Worm (Caenorhabditis elegans) whole organism, dauer: ENCODE results near the gene plpp-1.2.

Source experiments
- unc-62 ChIP-seq: sonication (generic microtip); optimal IDR thresholded peaks from 2 replicates; lab custom pipeline; 2017; ENCODE audit warnings: missing biosample characterization, missing genetic modification reagents, missing genetic modification characterization

plpp-1.2 gene

DNA sequence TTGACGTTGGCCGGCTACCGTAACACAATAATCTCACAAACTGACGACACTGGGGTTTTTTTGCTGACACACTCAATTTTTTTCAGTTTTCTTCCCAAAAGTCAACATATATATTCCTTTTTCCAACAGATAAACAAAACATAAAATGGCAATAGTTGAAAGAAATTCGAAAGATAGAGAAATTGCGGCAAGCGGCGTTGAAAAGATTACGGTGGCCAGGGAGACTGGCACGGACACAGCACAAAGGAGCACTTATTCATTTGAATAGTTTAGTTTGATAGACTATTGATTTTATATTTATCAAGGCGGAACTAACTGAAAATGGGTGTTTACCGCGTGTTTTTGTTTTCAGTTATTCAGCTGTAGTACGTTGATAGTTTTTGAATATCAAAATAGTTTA, 36.0 kb downstream of the plpp-1.2 start, which contains the start of gene toe-2:
Gene toe-2 (minus strand): TSS at position 70 of the 400 bp plus-strand sequence.
- TF ChIP-seq unc-62 (GFP tag; lab: Kevin White, UChicago): no peak

DNA sequence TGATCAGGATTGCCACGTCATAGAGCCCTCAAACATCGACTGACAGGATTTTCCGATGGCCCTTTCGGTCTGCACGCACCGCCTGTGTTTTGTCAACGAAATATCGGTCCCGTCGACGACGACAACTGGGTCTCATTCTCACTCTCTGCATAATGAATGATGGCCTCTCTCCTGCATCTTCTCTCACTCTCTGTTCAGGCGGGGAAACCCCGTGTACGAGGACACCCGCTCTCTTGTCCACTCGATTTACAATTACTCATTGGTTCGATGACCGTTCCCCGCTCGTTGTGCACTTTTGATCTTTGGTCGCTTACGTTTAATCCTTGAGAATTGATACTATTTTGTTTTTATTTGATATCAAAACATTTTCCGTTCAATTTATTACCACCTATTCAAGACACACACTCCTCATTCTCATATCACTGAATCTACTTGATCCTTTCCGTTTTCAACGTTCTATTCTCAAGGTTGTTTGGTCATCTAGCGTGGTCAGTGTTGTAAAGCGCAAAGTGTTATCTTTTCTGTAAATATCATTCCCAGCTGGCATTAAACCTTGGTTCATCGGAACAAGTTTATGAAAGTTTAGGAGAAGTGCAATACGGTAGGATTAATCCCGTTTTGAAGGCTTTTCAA, 37.5 kb downstream of the plpp-1.2 start:
- no peak for TF ChIP-seq unc-62 (GFP tag; lab: Kevin White, UChicago)

DNA sequence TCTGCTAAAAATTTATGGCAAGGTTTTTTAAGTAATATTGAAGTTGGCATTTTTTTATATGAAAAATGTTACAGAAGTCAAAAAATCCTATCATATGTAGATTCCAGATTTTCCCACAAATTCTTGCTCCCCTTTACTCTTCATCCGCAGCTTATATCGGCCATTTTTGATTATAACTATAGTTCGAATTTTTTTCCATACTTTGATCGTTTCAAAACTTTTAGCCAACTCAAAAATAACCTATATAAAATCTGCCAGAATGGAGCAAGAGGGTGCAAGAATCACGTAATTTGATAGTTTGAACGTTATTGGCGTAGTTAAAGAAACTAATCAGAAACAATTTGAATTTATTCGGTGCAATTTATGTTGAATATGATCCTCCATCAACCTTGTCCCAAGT, 38.7 kb downstream of the plpp-1.2 start:
- TF ChIP-seq unc-62 (GFP tag; lab: Kevin White, UChicago): no peak

DNA sequence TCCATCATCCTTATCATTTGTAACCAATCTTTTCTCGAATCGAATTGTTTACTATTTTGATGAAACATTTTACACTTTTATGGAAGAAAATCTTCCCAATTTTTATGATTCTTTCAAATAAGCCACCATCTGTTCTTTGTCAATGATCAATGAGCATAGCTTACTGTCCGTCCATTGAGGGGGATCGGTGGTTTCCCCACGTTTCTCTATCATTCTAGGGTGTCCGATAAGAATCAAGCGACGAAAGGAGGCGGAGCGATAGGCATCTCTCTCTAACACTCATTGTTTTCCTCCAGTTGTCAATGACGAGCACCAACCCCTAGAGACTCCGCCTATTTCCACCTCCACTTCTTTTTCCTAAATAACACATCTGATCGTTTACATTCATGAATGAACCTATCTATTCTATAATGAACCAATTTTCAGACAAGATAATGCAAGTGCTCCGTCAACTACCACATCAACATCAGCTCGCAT, 39.3 kb downstream of the plpp-1.2 start, which contains the start of gene C56E6.2:
Gene C56E6.2 (plus strand): TSS at position 427 of the 477 bp plus-strand sequence.
- TF ChIP-seq unc-62 (GFP tag; lab: Kevin White, UChicago): no peak

DNA sequence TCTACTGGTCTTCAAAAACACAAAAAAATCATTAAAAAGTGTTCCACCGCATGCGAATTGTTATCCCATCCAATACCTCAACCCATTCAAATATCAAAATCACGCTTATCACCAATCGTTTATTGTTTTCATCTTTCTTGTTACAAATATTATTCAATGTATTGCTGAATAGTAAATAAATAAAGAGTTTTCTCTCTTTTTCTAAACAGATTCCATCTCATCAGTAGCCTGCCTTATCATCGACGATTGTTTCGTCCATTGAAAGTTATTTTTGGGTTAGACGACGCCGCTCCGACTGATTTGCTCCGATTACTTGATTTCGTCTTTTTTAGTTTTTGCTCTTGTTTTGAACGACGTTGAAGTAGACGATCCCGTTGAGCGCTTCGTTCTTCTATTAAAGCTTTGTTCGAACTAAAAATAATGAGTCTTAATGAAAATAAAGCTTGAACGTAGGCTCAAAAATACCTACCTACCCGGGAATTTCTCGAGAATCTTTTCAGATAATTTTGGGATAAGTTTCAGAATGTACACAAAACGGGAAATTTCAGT, 40.9 kb downstream of the plpp-1.2 start:
- no peak for TF ChIP-seq unc-62 (GFP tag; lab: Kevin White, UChicago)

DNA sequence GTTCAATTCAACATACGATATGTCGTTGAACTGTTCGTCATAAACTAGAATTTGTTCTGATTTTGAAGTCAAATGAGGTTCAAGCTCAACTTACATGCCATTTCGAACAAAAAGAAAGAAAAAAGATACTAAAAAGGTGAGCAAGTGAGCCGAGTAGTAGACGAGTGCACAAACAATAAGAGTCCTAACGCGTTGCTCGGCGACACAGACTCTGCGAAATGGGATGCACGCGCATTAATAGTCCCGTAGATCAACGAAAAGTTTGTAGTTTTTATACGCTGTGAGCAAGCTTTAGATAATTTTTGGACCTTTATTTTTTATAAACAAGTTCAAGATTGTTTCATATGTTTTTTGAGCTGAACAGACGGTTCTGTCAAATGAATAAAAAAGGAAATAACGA, 43.4 kb downstream of the plpp-1.2 start, which contains the start of gene C56E6.4:
Gene C56E6.4 (minus strand): TSS at position 101 of the 400 bp plus-strand sequence.
- no peak for TF ChIP-seq unc-62 (GFP tag; lab: Kevin White, UChicago)

DNA sequence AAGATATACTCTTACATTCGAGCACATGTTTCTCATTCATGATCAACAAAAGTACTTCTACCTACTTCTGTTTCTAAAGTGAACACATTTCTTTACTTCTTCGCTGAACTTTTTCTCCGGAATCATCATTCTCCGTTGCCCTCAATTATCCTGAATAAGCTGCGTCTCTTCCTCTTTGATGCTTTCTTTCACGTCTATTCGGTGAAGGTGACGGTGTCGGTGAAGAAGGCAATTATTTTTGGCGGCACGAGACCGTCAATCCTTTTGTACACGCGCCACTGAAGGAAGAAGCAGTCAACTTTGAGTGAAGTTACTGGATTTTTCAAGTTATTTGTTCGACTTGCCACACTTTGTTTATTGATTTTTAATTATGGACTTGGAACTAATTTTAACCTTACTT, 46.3 kb downstream of the plpp-1.2 start, which contains the start of gene abch-1:
Gene abch-1 (minus strand): TSS at position 101 of the 400 bp plus-strand sequence.
- no peak for TF ChIP-seq unc-62 (GFP tag; lab: Kevin White, UChicago)

DNA sequence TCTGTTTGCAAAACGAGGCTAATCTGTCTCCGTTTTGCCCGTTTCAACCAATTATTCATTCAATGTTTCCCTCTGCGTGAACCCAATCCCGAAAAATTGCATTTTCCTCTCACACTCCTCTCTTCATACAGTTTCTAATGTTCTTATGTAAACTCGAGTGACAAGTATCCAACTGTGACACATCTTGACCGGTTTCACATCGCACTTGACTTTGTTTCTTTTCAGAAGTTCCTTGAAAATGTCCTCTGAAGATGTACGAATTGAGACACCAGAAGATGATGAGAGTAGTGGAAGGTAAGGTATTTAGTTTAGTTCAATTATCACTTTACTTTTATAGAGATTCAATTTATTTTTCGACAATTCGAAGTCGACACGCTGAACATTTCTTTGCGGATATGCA, 46.7 kb downstream of the plpp-1.2 start, which contains the start of gene abcx-1:
Gene abcx-1 (plus strand): TSS at position 224 of the 400 bp plus-strand sequence.
- no peak for TF ChIP-seq unc-62 (GFP tag; lab: Kevin White, UChicago)

DNA sequence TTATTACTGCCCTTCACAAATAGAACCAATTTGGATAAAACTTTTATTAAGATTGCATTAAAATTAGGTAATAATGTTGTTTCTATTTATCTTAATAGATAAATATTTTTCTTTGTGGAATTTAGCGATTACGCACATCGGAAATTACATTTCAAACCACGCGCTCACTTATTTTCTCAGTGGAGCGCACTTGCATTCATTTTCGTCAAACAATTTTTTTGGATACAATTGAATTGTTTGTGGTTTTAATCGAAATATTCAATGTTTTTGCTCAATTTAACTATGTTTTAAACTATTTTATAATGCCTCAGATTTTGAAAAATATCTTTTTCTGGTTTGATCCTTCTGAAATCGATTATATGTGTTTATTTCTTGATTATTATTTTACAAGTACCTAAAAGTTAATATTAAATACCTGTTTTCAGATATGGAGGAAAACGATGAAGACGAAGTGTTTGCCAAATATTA, 50.7 kb downstream of the plpp-1.2 start, which contains the start of gene utp-20:
Gene utp-20 (plus strand): TSS at position 418 of the 468 bp plus-strand sequence.
- TF ChIP-seq unc-62 (GFP tag; lab: Kevin White, UChicago): no peak
